Fruit fly (Drosophila melanogaster) ovary, adult (tissue): ENCODE data around the gene CG18130.
A peak's percentile ranks its signal among the peaks of the same experiment; 100 is the strongest.

Source experiments
- CG17801 ChIP-seq: fragments of 200-800 bp; optimal IDR thresholded peaks from 2 replicates; lab custom pipeline; 2019; ENCODE audit warnings: missing biosample characterization, mild to moderate bottlenecking, missing genetic modification characterization, moderate library complexity; ENCODE audit not compliant: partially characterized antibody

The CG18130 gene

DNA sequence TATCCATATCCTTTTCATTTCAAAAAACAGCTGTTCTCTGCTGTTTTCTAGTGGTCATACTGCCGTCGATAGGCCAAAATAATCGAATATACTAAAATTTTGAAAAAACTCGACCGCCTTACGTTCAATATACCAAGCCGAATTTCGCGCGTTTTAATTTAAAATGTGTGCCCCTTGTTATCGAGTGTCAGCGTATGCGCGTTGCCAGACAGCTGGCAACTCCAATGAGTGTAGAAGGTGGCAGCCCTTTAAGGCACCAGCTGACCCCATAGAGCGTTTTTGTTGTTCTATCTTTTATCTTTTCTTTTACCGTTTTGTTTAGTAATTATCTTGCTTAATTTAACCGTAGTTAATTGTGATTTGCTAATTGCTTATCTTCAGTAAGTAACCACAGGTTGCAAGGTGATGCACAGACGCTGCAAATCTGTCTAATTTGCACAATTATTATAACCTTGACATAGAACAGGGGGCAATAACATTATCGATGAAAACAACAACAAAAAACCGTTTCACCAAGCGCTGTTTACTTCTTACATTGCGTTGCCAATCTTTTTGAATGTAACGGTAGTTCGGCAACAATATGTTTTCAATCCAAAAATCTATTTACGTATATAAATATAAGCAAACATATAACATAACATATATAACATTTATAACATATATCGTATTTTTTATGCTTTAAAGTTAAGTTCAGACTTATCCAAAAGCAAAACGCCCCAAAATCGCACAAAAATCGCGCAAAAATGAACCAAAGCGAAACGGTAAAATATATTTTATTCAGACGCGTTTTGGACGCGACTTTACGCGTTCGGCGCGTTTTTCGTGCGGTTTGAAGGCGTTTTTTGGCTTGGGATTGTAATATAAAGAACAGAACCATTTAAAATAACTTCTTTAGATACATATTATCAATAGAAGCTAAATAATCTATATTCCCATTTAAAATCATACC, 19.9 kb upstream of the CG18130 start, which contains the start of the genes CG1492 and regucalcin:
Gene CG1492, minus strand, starts transcription at position 63 of the 949 bp plus-strand sequence.
Gene regucalcin, plus strand, starts transcription at position 229 of the 949 bp plus-strand sequence.
- no peak for TF ChIP-seq CG17801 (GFP tag; lab: Kevin White, UChicago)

DNA sequence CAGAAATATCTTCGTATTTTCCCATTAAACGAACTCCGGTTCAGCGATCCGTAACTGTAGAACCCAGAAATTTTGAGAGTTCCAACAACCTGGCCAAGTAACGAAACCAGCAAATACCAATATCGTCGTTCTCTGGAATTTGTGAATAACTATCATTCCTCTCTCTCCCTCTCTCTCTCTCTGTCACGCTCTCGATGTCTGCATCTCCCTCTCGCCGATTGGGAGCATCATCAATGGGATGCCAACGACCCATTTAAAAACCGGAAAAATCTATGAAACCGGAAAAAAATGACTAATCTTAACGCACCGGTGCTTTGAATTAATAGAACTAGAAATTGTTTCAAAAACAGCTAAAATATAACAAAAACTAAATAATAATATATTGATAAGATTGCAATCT, 15.0 kb upstream of the CG18130 start:
- no peak for TF ChIP-seq CG17801 (GFP tag; lab: Kevin White, UChicago)

DNA sequence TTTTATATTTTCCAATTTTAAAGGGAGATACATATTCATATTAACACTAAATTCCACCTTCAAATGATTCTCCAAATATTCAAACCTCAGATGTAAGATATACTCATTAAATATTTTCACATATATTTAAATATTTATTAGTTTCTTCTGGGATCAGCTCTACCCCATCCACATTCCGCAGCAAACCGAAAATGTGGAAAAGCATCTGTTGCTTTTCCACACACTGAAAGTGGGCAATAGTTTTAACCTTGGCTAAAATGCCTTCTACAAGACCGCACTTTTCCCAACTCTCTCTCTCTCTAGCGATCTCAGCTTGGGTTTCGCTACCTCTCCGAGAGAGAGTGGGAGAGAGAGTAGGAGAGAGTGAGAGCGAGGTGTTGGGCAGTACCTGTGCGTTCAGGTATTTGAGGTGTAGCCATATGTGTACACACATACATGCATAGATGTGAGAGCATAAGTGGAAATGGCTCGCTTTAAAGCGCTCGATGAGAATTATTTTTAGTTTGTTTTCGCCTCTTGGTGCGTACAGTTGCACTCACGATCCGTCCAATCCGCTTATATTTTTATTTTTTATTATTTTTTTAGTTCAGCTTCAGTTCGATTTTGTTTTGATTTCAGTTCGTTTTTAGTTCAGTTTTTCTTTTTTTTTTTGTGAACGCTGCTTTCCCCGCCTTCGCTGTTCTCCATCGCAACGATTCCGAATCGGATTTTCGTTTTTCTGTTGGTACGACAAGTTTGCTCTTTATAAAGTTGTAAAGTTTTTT, 14.3 kb upstream of the CG18130 start, which contains the start of gene CG1806:
Gene CG1806, plus strand, starts transcription at position 499 of the 764 bp plus-strand sequence.
- TF ChIP-seq CG17801 (GFP tag; lab: Kevin White, UChicago), result peak; percentile 96

DNA sequence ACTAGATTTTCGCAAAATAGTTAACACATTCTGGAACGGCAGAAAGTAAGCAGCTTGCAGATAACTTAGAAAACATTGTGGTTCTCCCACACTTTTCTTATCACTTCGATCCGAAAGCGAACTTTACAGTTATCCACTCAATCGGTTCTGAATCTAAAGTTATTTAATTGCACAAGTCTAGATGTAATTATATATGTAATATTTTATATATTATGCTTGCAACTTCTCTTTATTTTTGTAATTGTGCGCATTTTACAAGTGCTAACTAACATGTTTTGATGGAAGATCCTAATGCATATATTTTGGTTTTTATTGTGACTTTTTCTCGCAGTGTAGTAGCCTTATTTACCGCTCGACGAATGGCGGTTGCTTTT, 11.8 kb upstream of the CG18130 start:
- no peak for TF ChIP-seq CG17801 (GFP tag; lab: Kevin White, UChicago)

DNA sequence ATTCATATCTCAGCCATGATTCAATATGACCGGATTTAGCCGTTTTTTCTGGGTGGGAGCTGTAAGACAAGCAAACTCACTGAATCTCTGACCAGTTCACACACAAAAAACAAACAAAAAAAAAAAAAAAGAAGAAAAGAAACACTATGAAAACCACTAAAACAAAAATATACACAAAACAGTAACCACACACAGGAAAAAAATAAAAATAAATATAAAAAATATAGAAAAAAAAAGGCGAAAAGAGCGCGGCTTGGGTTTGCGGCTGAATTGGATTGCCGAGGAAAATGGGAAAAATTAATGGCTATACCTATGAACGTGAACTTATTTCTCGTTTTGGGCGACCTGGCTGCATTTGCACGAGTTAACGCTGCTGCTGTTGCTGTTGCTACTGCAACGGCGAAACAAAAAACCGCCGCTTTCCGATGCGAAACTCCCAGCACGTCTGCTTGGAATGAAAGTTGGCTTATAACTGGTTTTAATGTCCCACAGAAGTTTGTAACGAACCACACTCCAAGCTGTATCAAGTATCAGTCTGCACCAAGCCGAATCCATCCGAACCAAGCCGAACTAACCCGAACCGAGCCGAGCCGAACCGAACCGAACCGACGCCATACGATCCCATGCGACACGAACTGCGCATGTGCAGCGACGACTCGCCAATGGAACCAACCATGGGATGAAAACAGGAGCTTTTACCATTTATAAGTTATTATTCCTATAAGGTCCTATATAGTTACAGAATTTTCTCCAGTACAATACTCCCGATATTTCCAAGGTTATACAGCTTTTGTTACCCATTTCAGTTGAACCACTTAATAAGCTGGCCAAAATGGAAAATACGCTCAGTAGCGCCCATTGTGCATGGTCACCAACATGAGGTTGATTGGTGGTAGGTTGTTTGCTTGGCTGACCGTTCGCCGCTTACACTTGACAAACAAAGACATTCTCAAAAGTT, 11.1 kb upstream of the CG18130 start, which contains the start of gene fw:
Gene fw, minus strand, starts transcription at position 478 of the 958 bp plus-strand sequence.
- TF ChIP-seq CG17801 (GFP tag; lab: Kevin White, UChicago), result no peak

DNA sequence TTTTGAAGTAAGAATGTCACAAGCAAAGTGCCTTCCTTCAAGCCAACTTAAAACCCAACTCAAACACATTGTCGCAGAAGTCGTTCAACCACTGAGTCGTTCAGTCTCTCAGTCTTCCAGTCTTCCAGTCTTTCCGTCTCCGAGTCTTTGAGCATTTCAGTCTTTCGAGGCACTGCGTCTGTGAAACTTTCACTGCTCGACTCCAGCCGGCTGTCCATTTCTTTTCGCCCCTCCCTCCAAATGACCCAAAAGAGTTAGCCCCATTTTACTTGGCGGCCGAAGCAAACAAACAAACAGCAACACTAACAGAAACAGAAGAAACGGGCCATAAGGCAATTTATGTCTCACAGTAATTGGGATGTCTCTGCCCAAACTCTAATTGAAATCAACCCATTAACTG, 8.4 kb upstream of the CG18130 start:
- TF ChIP-seq CG17801 (GFP tag; lab: Kevin White, UChicago), result no peak

DNA sequence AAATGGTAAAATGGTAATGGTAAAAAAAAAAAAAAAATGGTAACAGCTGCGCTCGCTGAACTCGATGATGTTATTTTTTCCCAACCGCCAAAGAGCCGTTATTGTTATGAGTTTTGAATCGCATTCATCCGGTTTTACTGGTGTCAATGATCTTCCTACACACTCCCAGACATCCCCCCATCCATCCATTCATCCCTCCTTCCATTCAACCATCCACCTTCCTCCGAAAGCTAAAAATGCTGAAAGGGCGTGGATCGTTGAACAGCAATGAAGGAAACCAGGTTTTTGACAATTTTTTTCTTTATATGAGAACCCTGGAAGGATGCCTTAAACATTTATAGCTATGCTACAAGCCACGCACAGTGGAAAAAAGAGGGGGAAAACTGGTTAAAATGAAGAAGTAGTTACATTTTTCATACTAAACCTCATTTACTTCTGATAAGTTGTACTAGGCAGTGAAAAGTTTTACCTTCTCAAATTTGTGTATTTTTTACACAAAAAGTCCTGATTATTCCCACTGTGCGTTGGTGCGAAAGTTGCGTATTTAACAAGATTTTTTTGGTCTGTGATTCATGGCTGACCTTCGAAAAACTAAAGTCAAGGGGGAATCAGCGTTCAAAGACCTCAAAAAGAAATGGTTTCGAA, 7.5 kb upstream of the CG18130 start:
- TF ChIP-seq CG17801 (GFP tag; lab: Kevin White, UChicago), result no peak

DNA sequence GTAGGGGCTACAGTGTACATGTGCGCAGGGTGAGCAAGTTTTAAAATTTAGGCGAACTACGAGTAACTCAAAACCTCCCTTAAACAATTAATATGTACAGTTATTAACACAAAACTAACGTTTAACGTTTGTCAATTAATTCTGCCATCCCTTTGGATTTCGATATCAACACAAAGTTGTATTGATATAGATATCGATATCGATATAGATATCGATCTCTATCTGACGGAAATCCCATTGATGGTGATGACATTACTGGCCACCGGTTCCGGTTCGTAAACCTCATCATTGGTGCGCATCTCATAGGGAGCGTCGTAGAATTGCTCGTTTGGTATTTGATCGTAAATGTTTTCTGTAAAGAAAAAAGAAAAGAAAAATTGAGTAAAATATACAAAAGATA, 711 bp upstream of the CG18130 start:
- TF ChIP-seq CG17801 (GFP tag; lab: Kevin White, UChicago), result no peak

DNA sequence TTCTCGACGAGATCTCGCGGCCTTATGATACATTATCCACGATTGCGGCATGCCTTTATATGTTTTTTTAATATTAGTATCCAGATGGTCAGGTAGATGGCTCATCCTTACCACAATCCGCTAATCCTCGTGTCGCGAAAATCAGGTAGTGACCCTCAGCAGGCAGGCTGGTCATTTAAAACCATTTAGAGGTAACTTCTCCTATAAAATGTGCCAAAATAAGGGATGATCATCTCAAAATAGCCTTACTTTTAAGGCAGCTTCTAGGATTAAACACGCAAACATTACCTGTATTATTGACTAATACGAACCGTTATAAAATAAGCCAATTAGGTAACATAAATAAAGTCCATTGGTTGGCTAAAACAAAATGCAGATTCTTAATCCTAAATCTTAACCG, 3.7 kb downstream of the CG18130 start, which contains the start of gene tsg:
Gene tsg, minus strand, starts transcription at position 37 of the 400 bp plus-strand sequence.
- no peak for TF ChIP-seq CG17801 (GFP tag; lab: Kevin White, UChicago)

DNA sequence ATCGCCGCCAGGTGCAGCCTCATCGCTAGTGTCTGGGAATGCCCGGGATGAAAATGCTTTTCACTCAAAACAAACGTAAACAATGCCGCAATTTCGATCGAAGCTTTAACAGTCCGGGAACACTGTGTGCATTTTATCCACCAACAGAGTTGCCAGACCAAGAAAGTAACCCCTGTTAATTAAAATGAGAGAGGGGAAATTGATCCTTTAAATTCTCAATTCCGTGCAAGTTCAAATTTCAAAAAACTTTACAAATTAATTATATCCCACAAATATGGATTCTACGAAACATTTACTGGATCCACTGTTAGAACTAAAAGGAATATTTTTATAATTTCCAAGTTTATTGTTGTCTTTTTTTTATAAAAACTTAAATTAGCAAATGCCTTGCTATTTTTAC, 4.9 kb downstream of the CG18130 start, which contains the start of gene gd:
Gene gd, minus strand, starts transcription at position 101 of the 400 bp plus-strand sequence.
- TF ChIP-seq CG17801 (GFP tag; lab: Kevin White, UChicago), result no peak

DNA sequence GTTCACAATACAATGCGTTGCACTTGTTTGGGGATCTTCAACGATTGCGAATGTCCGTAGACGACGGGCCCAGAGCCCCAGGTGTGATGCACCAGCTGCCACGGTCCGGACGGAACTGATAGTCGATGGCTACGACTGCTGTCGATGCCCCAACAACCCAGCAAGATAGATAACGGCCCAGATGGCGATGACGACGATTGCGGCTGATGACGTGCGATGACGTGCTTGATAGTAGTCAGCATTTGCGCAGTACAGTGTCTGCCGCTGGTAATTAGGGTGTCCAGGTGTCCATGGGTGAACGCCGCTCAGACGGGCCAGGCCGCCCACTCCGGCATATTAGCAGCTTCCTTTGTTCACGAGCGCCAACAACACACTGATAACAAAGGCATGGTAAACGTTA, 7.6 kb downstream of the CG18130 start, which contains the start of gene cac:
Gene cac, minus strand, starts transcription at position 101 of the 400 bp plus-strand sequence.
- no peak for TF ChIP-seq CG17801 (GFP tag; lab: Kevin White, UChicago)

DNA sequence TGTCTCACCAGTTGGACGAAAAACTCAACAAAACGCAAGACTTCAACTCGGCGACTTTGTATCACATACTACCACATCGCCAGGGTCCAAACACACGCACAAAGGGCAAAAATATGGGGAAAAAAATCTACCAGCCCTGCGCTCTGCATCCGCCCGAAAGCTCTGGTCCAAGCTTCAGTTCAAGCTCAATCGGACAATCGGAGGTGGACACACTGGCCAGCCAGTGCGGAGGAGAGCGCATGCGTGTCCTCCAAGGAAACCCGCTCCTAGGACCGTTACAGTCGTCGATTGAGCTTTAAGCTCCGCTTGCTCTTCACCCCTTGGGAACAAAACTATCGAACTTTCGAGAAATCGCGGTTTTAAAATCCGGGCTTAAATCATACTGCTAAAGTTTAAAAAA, 8.7 kb downstream of the CG18130 start:
- TF ChIP-seq CG17801 (GFP tag; lab: Kevin White, UChicago), result no peak
